Fruit fly (Drosophila melanogaster): Measurements from ENCODE around the gene X11L.

The X11L gene

dm6 chrX:17631996-17632612, 32.7 kb downstream of the X11L start, which contains the start of the genes corolla and ND-24 (continued):
- peak; percentile 68; the same call in 1 of the 2 replicates for TF ChIP-seq bowl (GFP tag; IDR thresholded peaks at IDR 0.05)
- peak; percentile 24 for TF ChIP-seq CTCF (GFP tag; optimal IDR thresholded peaks at IDR 0.05)
- TF ChIP-seq Dbx (GFP tag; IDR thresholded peaks at IDR 0.05) = peak; percentile 93
- TF ChIP-seq crol (GFP tag; IDR thresholded peaks at IDR 0.05) = 0 out of 2 replicates have a peak, but pooled peaks have one; percentile 9
- peak; percentile 37 for TF ChIP-seq sima (GFP tag; optimal IDR thresholded peaks at IDR 0.05)
- TF ChIP-seq CG7372 (GFP tag; IDR thresholded peaks at IDR 0.05) = peak; percentile 75
- peak; percentile 72 for TF ChIP-seq Mad (GFP tag; optimal IDR thresholded peaks at IDR 0.05)
- no peak for TF ChIP-seq Jarid2 (GFP tag; optimal IDR thresholded peaks at IDR 0.05)
- 0 out of 3 replicates have a peak, but pooled peaks have one; percentile 66 for TF ChIP-seq CG3726 (GFP tag; IDR thresholded peaks at IDR 0.05)
- peak; percentile 77 for TF ChIP-seq CG12744 (GFP tag; optimal IDR thresholded peaks at IDR 0.05)
- TF ChIP-seq ERR (GFP tag; optimal IDR thresholded peaks at IDR 0.05) = peak; percentile 48
- no peak for TF ChIP-seq CG6813 (GFP tag; optimal IDR thresholded peaks at IDR 0.05)
- peak; percentile 59 for TF ChIP-seq Spps (tag; optimal IDR thresholded peaks at IDR 0.05)
- no peak for TF ChIP-seq CG2678 (tag; optimal IDR thresholded peaks at IDR 0.05)
- peak; percentile 41 for TF ChIP-seq CG2202 (tag; optimal IDR thresholded peaks at IDR 0.05)
- no peak for TF ChIP-seq CG8281 (tag; optimal IDR thresholded peaks at IDR 0.05)
- peak; percentile 84 for TF ChIP-seq ssp (GFP tag; IDR thresholded peaks at IDR 0.05)
- peak; percentile 81 for TF ChIP-seq lmd (GFP tag; IDR thresholded peaks at IDR 0.05)
- TF ChIP-seq cwo (GFP tag; optimal IDR thresholded peaks at IDR 0.05) = peak; percentile 29
- no peak for TF ChIP-seq CG11504 (tag; optimal IDR thresholded peaks at IDR 0.05)
- TF ChIP-seq trh (GFP tag; optimal IDR thresholded peaks at IDR 0.05) = peak; percentile 80
- TF ChIP-seq lbe (GFP tag; optimal IDR thresholded peaks at IDR 0.05) = peak; percentile 63
- peak; percentile 71 for TF ChIP-seq Mrtf (GFP tag; IDR thresholded peaks at IDR 0.05)
- TF ChIP-seq sc (optimal IDR thresholded peaks at IDR 0.05) = no peak
- peak; percentile 58 for TF ChIP-seq sc (GFP tag; optimal IDR thresholded peaks at IDR 0.05)
- TF ChIP-seq CrebB (tag; optimal IDR thresholded peaks at IDR 0.05) = peak; percentile 31
- TF ChIP-seq Bdp1 (GFP tag; optimal IDR thresholded peaks at IDR 0.05) = peak; percentile 71
- peak; percentile 69 for TF ChIP-seq Poxn (GFP tag; IDR thresholded peaks at IDR 0.05)
- TF ChIP-seq CG8944 (GFP tag; optimal IDR thresholded peaks at IDR 0.05) = peak; percentile 81
- no peak for TF ChIP-seq Tbp (GFP tag; optimal IDR thresholded peaks at IDR 0.05)
- TF ChIP-seq toy (GFP tag; IDR thresholded peaks at IDR 0.05) = peak; percentile 66; the same call in 1 of the 2 replicates
- no peak for TF ChIP-seq jing (GFP tag; optimal IDR thresholded peaks at IDR 0.05)
- peak; percentile 39; the same call in 1 of the 2 replicates for TF ChIP-seq Ravus (GFP tag; IDR thresholded peaks at IDR 0.05)
- no peak for TF ChIP-seq Hmr (GFP tag; optimal IDR thresholded peaks at IDR 0.05)
- TF ChIP-seq CG12236 (GFP tag; optimal IDR thresholded peaks at IDR 0.05) = peak; percentile 48
- TF ChIP-seq kah (GFP tag; optimal IDR thresholded peaks at IDR 0.05) = peak; percentile 53
- peak; percentile 68 for TF ChIP-seq CG18262 (tag; optimal IDR thresholded peaks at IDR 0.05)
- peak; percentile 86 for TF ChIP-seq gro (GFP tag; optimal IDR thresholded peaks at IDR 0.05)
- TF ChIP-seq nerfin-1 (tag; optimal IDR thresholded peaks at IDR 0.05) = peak; percentile 48
- TF ChIP-seq Meics (GFP tag; optimal IDR thresholded peaks at IDR 0.05) = no peak
- TF ChIP-seq CG11398 (GFP tag; optimal IDR thresholded peaks at IDR 0.05) = peak; percentile 31
- TF ChIP-seq CG2199 (GFP tag; IDR thresholded peaks at IDR 0.05) = no peak
- no peak for TF ChIP-seq CG14965 (GFP tag; optimal IDR thresholded peaks at IDR 0.05; ENCODE audit: borderline replicate concordance)
- TF ChIP-seq CG33213 (GFP tag; optimal IDR thresholded peaks at IDR 0.05) = peak; percentile 79
- no peak for TF ChIP-seq hth (optimal IDR thresholded peaks at IDR 0.05)
- peak; percentile 89 for TF ChIP-seq hbn (GFP tag; IDR thresholded peaks at IDR 0.05; ENCODE audit: partially characterized antibody)
- TF ChIP-seq zen2 (GFP tag; IDR thresholded peaks at IDR 0.05; ENCODE audit: partially characterized antibody) = no peak; the same call in 2 of the 3 replicates
- peak; percentile 94 for TF ChIP-seq Ets65A (GFP tag)
- TF ChIP-seq H15 (GFP tag; IDR thresholded peaks at IDR 0.05) = peak; percentile 86
- peak; percentile 91 for TF ChIP-seq CG6272 (GFP tag; IDR thresholded peaks at IDR 0.05)
- TF ChIP-seq nmo (GFP tag; optimal IDR thresholded peaks at IDR 0.05) = peak; percentile 84
- no peak for TF ChIP-seq Usf (GFP tag; optimal IDR thresholded peaks at IDR 0.05)

All from whole organism, embryonic.